Fruit fly (Drosophila melanogaster) whole organism, prepupa: ENCODE measurements around the gene HisRS.

Source experiments
- CG7368 ChIP-seq: fragments of 200-800 bp; sonication (Bioruptor generic); optimal IDR thresholded peaks from 3 replicates; lab custom pipeline; 2016; ENCODE audit warnings: missing biosample characterization, missing genetic modification characterization
- CG8119 ChIP-seq: fragments of 200-800 bp; sonication (Bioruptor generic); IDR thresholded peaks from 3 replicates; pipeline ENCODE4 v1.3.6; 2022; ENCODE audit warnings: missing biosample characterization, missing genetic modification characterization
- Gug ChIP-seq: fragments of 200-800 bp; sonication (Bioruptor generic); IDR thresholded peaks from 2 replicates; pipeline ENCODE4 v1.3.6; 2022; ENCODE audit warnings: missing biosample characterization, missing genetic modification characterization
- Hr4 ChIP-seq: fragments of 200-800 bp; sonication (Bioruptor generic); optimal IDR thresholded peaks from 3 replicates; lab custom pipeline; 2016; ENCODE audit warnings: missing biosample characterization, missing genetic modification characterization
- Met ChIP-seq: fragments of 200-800 bp; sonication (Bioruptor generic); optimal IDR thresholded peaks from 3 replicates; lab custom pipeline; 2016; ENCODE audit warnings: missing biosample characterization, missing genetic modification characterization
- OdsH ChIP-seq: fragments of 200-800 bp; sonication (Bioruptor generic); optimal IDR thresholded peaks from 3 replicates; lab custom pipeline; 2016; ENCODE audit warnings: missing biosample characterization, missing genetic modification characterization
- cyc ChIP-seq: fragments of 200-800 bp; sonication (Bioruptor generic); optimal IDR thresholded peaks from 3 replicates; lab custom pipeline; 2016; ENCODE audit warnings: missing biosample characterization, missing genetic modification characterization
- pdm3 ChIP-seq: fragments of 200-800 bp; sonication (Bioruptor generic); optimal IDR thresholded peaks from 3 replicates; lab custom pipeline; 2016; ENCODE audit warnings: missing biosample characterization, missing genetic modification characterization
- salr ChIP-seq, 2 experiments: fragments of 200-800 bp; sonication (Bioruptor generic); optimal IDR thresholded peaks; 3 replicates each; lab custom pipeline; 2016 to 2018; ENCODE audit warnings: missing biosample characterization in 2 of 2, missing genetic modification characterization in 2 of 2, mild to moderate bottlenecking in 1 of 2
- spab ChIP-seq: fragments of 200-800 bp; sonication (Bioruptor generic); optimal IDR thresholded peaks from 2 replicates; lab custom pipeline; 2017; ENCODE audit warnings: missing biosample characterization, mild to moderate bottlenecking, missing genetic modification characterization, missing genetic modification reagents

dm6 chrX:18522395-18523104 is 7.3 kb downstream of the HisRS start, which contains the start of gene CG6481:
- TF ChIP-seq CG7368 (GFP tag; lab: Kevin White, UChicago) (no peak), Gug (GFP tag; lab: Robert Waterston, UW) (no peak), salr (GFP tag; optimal IDR thresholded peaks at IDR 0.05; lab: Kevin White, UChicago) (no peak), CG8119 (no peak), OdsH (no peak), Hr4 (GFP tag; lab: Kevin White, UChicago) (no peak), Met (GFP tag; lab: Kevin White, UChicago) (no peak), cyc (no peak), spab (GFP tag; lab: Kevin White, UChicago) (no peak), pdm3 (GFP tag; lab: Kevin White, UChicago) (no peak)
